Worm (Caenorhabditis elegans): Measurements from ENCODE around the gene F58H1.3.

The F58H1.3 gene

ce11 chrV:11921229-11921628 lies 12.5 kb upstream of the F58H1.3 start (continued):
- TF ChIP-seq tlf-1 (GFP tag; optimal IDR thresholded peaks at IDR 0.05): no peak
- TF ChIP-seq repo-1 (tag; optimal IDR thresholded peaks at IDR 0.05): peak; percentile 17
- no peak for TF ChIP-seq F57C9.4 (tag; optimal IDR thresholded peaks at IDR 0.05)
- no peak for TF ChIP-seq bed-2 (GFP tag; IDR thresholded peaks at IDR 0.05)
- no peak for TF ChIP-seq rec-8 (tag; optimal IDR thresholded peaks at IDR 0.05)
- TF ChIP-seq F33H1.4 (GFP tag; IDR thresholded peaks at IDR 0.05): no peak
- no peak for TF ChIP-seq F49E8.2 (tag; optimal IDR thresholded peaks at IDR 0.05; ENCODE audit: insufficient read depth)
- no peak for TF ChIP-seq snpc-1.3 (tag; optimal IDR thresholded peaks at IDR 0.05; ENCODE audit: insufficient read depth)
- TF ChIP-seq lin-40 (tag; optimal IDR thresholded peaks at IDR 0.05): peak; percentile 27
- TF ChIP-seq hsf-1 (GFP tag; IDR thresholded peaks at IDR 0.05): no peak
- TF ChIP-seq F22D6.2 (tag; optimal IDR thresholded peaks at IDR 0.05): no peak
- TF ChIP-seq him-1 (tag; optimal IDR thresholded peaks at IDR 0.05): no peak
- no peak for TF ChIP-seq F23B12.7 (tag; optimal IDR thresholded peaks at IDR 0.05; ENCODE audit: insufficient read depth)
- TF ChIP-seq B0336.3 (GFP tag; IDR thresholded peaks at IDR 0.05): peak; percentile 10; the same call in 1 of the 2 replicates
- TF ChIP-seq ztf-28 (GFP tag; IDR thresholded peaks at IDR 0.05): no peak
- TF ChIP-seq nhr-179 (tag; optimal IDR thresholded peaks at IDR 0.05): no peak
- no peak for TF ChIP-seq Y56A3A.18 (GFP tag; IDR thresholded peaks at IDR 0.05)
- TF ChIP-seq aptf-3 (GFP tag; IDR thresholded peaks at IDR 0.05): no peak
- TF ChIP-seq mcd-1 (GFP tag; IDR thresholded peaks at IDR 0.05): no peak
- peak; percentile 69 for TF ChIP-seq unc-62 (GFP tag; optimal IDR thresholded peaks at IDR 0.05)
- no peak for TF ChIP-seq lsl-1 (GFP tag; optimal IDR thresholded peaks at IDR 0.05)
- no peak for TF ChIP-seq xnd-1 (tag; optimal IDR thresholded peaks at IDR 0.05)
- no peak for TF ChIP-seq sea-2 (GFP tag; IDR thresholded peaks at IDR 0.05)
- TF ChIP-seq mes-4 (tag; optimal IDR thresholded peaks at IDR 0.05): no peak
- TF ChIP-seq lsy-27 (tag; optimal IDR thresholded peaks at IDR 0.05; ENCODE audit: borderline replicate concordance, insufficient read depth): no peak
- no peak for TF ChIP-seq ztf-22 (GFP tag; optimal IDR thresholded peaks at IDR 0.05)
- no peak for TF ChIP-seq snpc-4 (GFP tag; optimal IDR thresholded peaks at IDR 0.05)
- peak in 2 of 4 experiments; percentile 27 to 43 for TF ChIP-seq snpc-4 (tag; optimal IDR thresholded peaks at IDR 0.05)
- TF ChIP-seq madf-8 (GFP tag; conservative IDR thresholded peaks at IDR 0.05): no peak
- peak; percentile 40 to 43 for TF ChIP-seq let-607 (tag; optimal IDR thresholded peaks at IDR 0.05)
- TF ChIP-seq cebp-1 (GFP tag; IDR thresholded peaks at IDR 0.05): peak; percentile 76; the same call in 1 of the 2 replicates
- TF ChIP-seq cebp-1 (tag; optimal IDR thresholded peaks at IDR 0.05): peak; percentile 86
- no peak for TF ChIP-seq F52B5.7 (tag; optimal IDR thresholded peaks at IDR 0.05)
- TF ChIP-seq dox-1 (GFP tag; IDR thresholded peaks at IDR 0.05): no peak
- TF ChIP-seq K12H6.12 (tag; optimal IDR thresholded peaks at IDR 0.05): peak; percentile 56
- no peak for TF ChIP-seq D2030.7 (GFP tag; IDR thresholded peaks at IDR 0.05)
- TF ChIP-seq K11D2.4 (GFP tag; IDR thresholded peaks at IDR 0.05): no peak
- no peak for TF ChIP-seq F10E7.11 (tag; optimal IDR thresholded peaks at IDR 0.05)
- TF ChIP-seq hrde-1 (tag; optimal IDR thresholded peaks at IDR 0.05; ENCODE audit: borderline replicate concordance): no peak
- TF ChIP-seq attf-3 (GFP tag; conservative IDR thresholded peaks at IDR 0.05): no peak
- TF ChIP-seq F55B11.4 (tag; optimal IDR thresholded peaks at IDR 0.05; ENCODE audit: borderline replicate concordance, insufficient read depth): no peak
- peak; percentile 17 for TF ChIP-seq ZK185.1 (tag; optimal IDR thresholded peaks at IDR 0.05; ENCODE audit: poor library complexity, severe bottlenecking)
- no peak for TF ChIP-seq rcor-1 (GFP tag; IDR thresholded peaks at IDR 0.05)
- TF ChIP-seq B0019.2 (GFP tag; conservative IDR thresholded peaks at IDR 0.05): no peak
- no peak for TF ChIP-seq cebp-2 (GFP tag; IDR thresholded peaks at IDR 0.05)
- peak; percentile 82 for TF ChIP-seq nhr-80 (tag; optimal IDR thresholded peaks at IDR 0.05)
- no peak for TF ChIP-seq nhr-27 (tag; optimal IDR thresholded peaks at IDR 0.05)
- TF ChIP-seq hlh-12 (tag; optimal IDR thresholded peaks at IDR 0.05): no peak
